Worm (Caenorhabditis elegans) whole organism, L4 larva: Measurements from ENCODE around the gene T25F10.4.

Experiments used
- Y48G9A.11 ChIP-seq: fragments of 200-800 bp; sonication (Bioruptor generic); IDR thresholded peaks from 2 replicates; pipeline ENCODE4 v1.3.6; 2022; ENCODE audit warnings: missing genetic modification reagents, missing genetic modification characterization, missing compliant biosample characterization
- aly-2 ChIP-seq: sonication (generic microtip); optimal IDR thresholded peaks from 2 replicates; lab custom pipeline; 2018; ENCODE audit warnings: missing biosample characterization, missing genetic modification characterization
- ces-1 ChIP-seq: fragments of 150-350 bp; sonication (generic microtip); optimal IDR thresholded peaks from 4 replicates; lab custom pipeline; 2014; ENCODE audit warnings: missing biosample characterization, missing genetic modification reagents, missing genetic modification characterization
- ctbp-1 ChIP-seq: fragments of 200-800 bp; sonication (Bioruptor generic); IDR thresholded peaks from 2 replicates; pipeline ENCODE4 v1.3.6; 2022; ENCODE audit warnings: missing genetic modification reagents, missing genetic modification characterization, missing compliant biosample characterization
- lsy-2 ChIP-seq, 2 experiments: fragments of 150-350 bp in 1 of 2; sonication (generic microtip) in 1 of 2; optimal IDR thresholded peaks; 2 replicates each; lab custom pipeline; 2014 to 2017; ENCODE audit warnings: missing biosample characterization in 2 of 2, missing genetic modification characterization in 2 of 2
- mdl-1 ChIP-seq, 2 experiments: fragments of 150-350 bp in 1 of 2; sonication (generic microtip) in 1 of 2; optimal IDR thresholded peaks; 2 replicates each; lab custom pipeline; 2014 to 2017; ENCODE audit warnings: missing biosample characterization in 2 of 2, missing genetic modification characterization in 2 of 2
- nhr-11 ChIP-seq: fragments of 150-350 bp; optimal IDR thresholded peaks from 2 replicates; lab custom pipeline; 2014; ENCODE audit warnings: missing biosample characterization, missing genetic modification characterization
- nhr-6 ChIP-seq: fragments of 150-350 bp; optimal IDR thresholded peaks from 2 replicates; lab custom pipeline; 2014; ENCODE audit warnings: missing biosample characterization, missing genetic modification characterization
- nhr-77 ChIP-seq: fragments of 150-350 bp; optimal IDR thresholded peaks from 2 replicates; lab custom pipeline; 2014; ENCODE audit warnings: missing biosample characterization, missing genetic modification characterization
- snpc-4 ChIP-seq: fragments of 150-350 bp; optimal IDR thresholded peaks from 2 replicates; lab custom pipeline; 2014; ENCODE audit warnings: missing biosample characterization, missing genetic modification characterization
- unc-130 ChIP-seq: sonication (generic microtip); optimal IDR thresholded peaks from 2 replicates; lab custom pipeline; 2016; ENCODE audit warnings: missing genetic modification reagents, missing genetic modification characterization, missing compliant biosample characterization
- unc-39 ChIP-seq: sonication (generic microtip); optimal IDR thresholded peaks from 2 replicates; lab custom pipeline; 2017; ENCODE audit warnings: missing biosample characterization, missing genetic modification characterization

- no peak for TF ChIP-seq aly-2 (tag; lab: Kevin White, UChicago)
- TF ChIP-seq nhr-77 (tag; lab: Kevin White, UChicago): no peak
- TF ChIP-seq mdl-1 (tag; optimal IDR thresholded peaks at IDR 0.05; lab: Kevin White, UChicago): no peak
- no peak for TF ChIP-seq nhr-6 (tag; lab: Kevin White, UChicago)
- TF ChIP-seq ces-1 (GFP tag; lab: Kevin White, UChicago): no peak
- TF ChIP-seq unc-39 (tag; lab: Kevin White, UChicago): no peak
- TF ChIP-seq lsy-2 (tag; optimal IDR thresholded peaks at IDR 0.05; lab: Kevin White, UChicago): no peak
- no peak for TF ChIP-seq Y48G9A.11 (GFP tag; lab: Robert Waterston, UW)
- no peak for TF ChIP-seq unc-130 (GFP tag; lab: Kevin White, UChicago)
- TF ChIP-seq ctbp-1 (GFP tag; lab: Robert Waterston, UW): no peak
- TF ChIP-seq snpc-4: no peak
- TF ChIP-seq nhr-11 (tag; lab: Kevin White, UChicago): no peak
These were observed 5.3 kb upstream of the T25F10.4 start for ce11 chrV:6767576-6767975.
